Worm (Caenorhabditis elegans): ENCODE measurements around the gene ZK507.1.

DNA sequence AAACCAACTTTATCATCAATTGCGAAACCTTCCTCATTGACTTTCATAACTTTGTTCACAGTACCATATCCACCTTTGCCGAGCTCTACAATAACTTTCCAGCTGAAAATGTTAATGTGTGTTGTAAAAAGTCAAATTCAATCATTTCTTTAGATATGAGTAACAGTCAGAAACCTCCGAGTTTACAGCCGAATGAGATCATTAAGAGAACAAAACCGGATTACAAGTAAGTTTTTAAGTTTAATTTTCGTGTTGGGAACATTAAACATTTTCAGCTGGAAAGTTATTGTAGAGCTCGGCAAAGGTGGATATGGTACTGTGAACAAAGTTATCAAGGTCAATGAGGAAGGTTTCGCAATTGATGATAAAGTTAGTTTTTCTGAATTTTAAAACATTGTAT is at the start of gene ZK507.1:
- TF ChIP-seq him-1 (tag; optimal IDR thresholded peaks at IDR 0.05) (no peak), dao-5 (tag; optimal IDR thresholded peaks at IDR 0.05) (no peak), W03F9.2 (tag; optimal IDR thresholded peaks at IDR 0.05) (no peak)
